Worm (Caenorhabditis elegans) whole organism, L3 larva: ENCODE results near the gene pef-1.
A peak's percentile ranks its signal among the peaks of the same experiment; 100 is the strongest.

Experiments used
- aly-2 ChIP-seq: fragments of 150-350 bp; optimal IDR thresholded peaks from 2 replicates; lab custom pipeline; 2014; ENCODE audit warnings: missing biosample characterization, missing genetic modification characterization
- ama-1 ChIP-seq: fragments of 150-350 bp; optimal IDR thresholded peaks from 2 replicates; lab custom pipeline; 2018
- ceh-16 ChIP-seq: sonication (generic microtip); optimal IDR thresholded peaks from 2 replicates; lab custom pipeline; 2017; ENCODE audit warnings: missing biosample characterization, missing genetic modification characterization
- ceh-28 ChIP-seq: fragments of 150-350 bp; optimal IDR thresholded peaks from 2 replicates; lab custom pipeline; 2014; ENCODE audit warnings: missing biosample characterization, missing genetic modification reagents, missing genetic modification characterization
- ceh-9 ChIP-seq: sonication (generic microtip); optimal IDR thresholded peaks from 2 replicates; lab custom pipeline; 2018; ENCODE audit warnings: missing biosample characterization, missing genetic modification characterization
- elt-3 ChIP-seq, 3 experiments: fragments of 150-350 bp in 1 of 3; sonication (generic microtip) in 2 of 3; optimal IDR thresholded peaks; 2 replicates in 2 of 3; 4 replicates in 1 of 3; lab custom pipeline; 2014 to 2017; ENCODE audit warnings: missing biosample characterization in 3 of 3, missing genetic modification characterization in 3 of 3
- fos-1 ChIP-seq: fragments of 150-350 bp; optimal IDR thresholded peaks from 2 replicates; lab custom pipeline; 2014; ENCODE audit warnings: missing biosample characterization, missing genetic modification characterization
- jun-1 ChIP-seq: fragments of 150-350 bp; optimal IDR thresholded peaks from 2 replicates; lab custom pipeline; 2014; ENCODE audit warnings: missing biosample characterization, missing genetic modification reagents, missing genetic modification characterization
- mml-1 ChIP-seq: fragments of 150-350 bp; sonication (generic microtip); optimal IDR thresholded peaks from 3 replicates; lab custom pipeline; 2014; ENCODE audit warnings: missing biosample characterization, missing genetic modification characterization
- nhr-11 ChIP-seq: fragments of 150-350 bp; optimal IDR thresholded peaks from 2 replicates; lab custom pipeline; 2014; ENCODE audit warnings: missing biosample characterization, missing genetic modification characterization
- nhr-67 ChIP-seq: fragments of 150-350 bp; optimal IDR thresholded peaks from 2 replicates; lab custom pipeline; 2014; ENCODE audit warnings: missing biosample characterization, missing genetic modification characterization
- nhr-77 ChIP-seq: fragments of 150-350 bp; optimal IDR thresholded peaks from 2 replicates; lab custom pipeline; 2014; ENCODE audit warnings: missing biosample characterization, missing genetic modification characterization
- pha-4 ChIP-seq: fragments of 150-350 bp; optimal IDR thresholded peaks from 2 replicates; lab custom pipeline; 2014; ENCODE audit warnings: missing biosample characterization, missing genetic modification reagents, missing genetic modification characterization

DNA sequence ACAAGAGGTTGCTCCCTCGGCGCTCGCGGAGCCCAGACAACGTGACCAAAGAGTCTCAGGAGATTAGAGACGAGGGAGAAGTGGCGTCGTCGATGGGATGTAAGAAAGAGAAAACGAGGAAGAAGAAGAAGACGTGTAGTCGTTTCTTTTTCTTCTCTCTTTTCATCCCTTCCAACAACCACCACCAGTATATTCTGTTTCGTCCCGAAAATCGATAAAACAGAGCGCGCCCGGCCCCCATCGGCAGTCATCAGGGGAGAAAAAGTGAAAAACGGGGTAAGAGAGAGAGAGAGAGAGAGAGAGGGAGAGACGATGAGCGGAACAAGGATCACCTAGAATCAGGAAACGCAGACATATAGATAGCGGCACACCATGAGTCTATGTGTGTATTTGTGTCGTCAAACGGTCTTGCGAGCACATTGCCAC lies 38.2 kb downstream of the pef-1 start:
- no peak for TF ChIP-seq mml-1 (tag; lab: Kevin White, UChicago)
- no peak for TF ChIP-seq elt-3 (tag; optimal IDR thresholded peaks at IDR 0.05; lab: Kevin White, UChicago)
- TF ChIP-seq nhr-11 (tag; lab: Kevin White, UChicago), result no peak
- no peak for TF ChIP-seq aly-2
- no peak for TF ChIP-seq fos-1 (tag; lab: Kevin White, UChicago)
- peak; percentile 89 for TF ChIP-seq ceh-28 (tag; lab: Kevin White, UChicago)
- peak; percentile 45 for TF ChIP-seq ama-1
- TF ChIP-seq ceh-9 (tag; lab: Kevin White, UChicago), result no peak
- no peak for TF ChIP-seq nhr-77
- TF ChIP-seq ceh-16 (tag; lab: Kevin White, UChicago), result no peak
- peak; percentile 46 for TF ChIP-seq pha-4 (tag; lab: Kevin White, UChicago)
- TF ChIP-seq jun-1 (tag; lab: Kevin White, UChicago), result peak; percentile 31
- TF ChIP-seq nhr-67, result no peak
